Fruit fly (Drosophila melanogaster) whole organism, embryonic: ENCODE results near the gene svp.
A peak's percentile ranks its signal among the peaks of the same experiment; 100 is the strongest.

ENCODE experiments used
- Bgb ChIP-seq: fragments of 200-800 bp; sonication (Bioruptor generic); IDR thresholded peaks from 2 replicates; pipeline ENCODE4 v1.3.6; 2022; ENCODE audit warnings: missing biosample characterization, missing genetic modification characterization; ENCODE audit not compliant: partially characterized antibody
- CG11456 ChIP-seq: fragments of 200-800 bp; sonication (Bioruptor generic); IDR thresholded peaks from 3 replicates; pipeline ENCODE4 v1.3.6; 2022; ENCODE audit warnings: missing biosample characterization, missing genetic modification characterization
- CG13287 ChIP-seq: fragments of 200-800 bp; sonication (Bioruptor generic); IDR thresholded peaks from 2 replicates; pipeline ENCODE4 v1.3.6; 2022; ENCODE audit warnings: missing biosample characterization, missing genetic modification characterization; ENCODE audit not compliant: partially characterized antibody
- CG16813 ChIP-seq: fragments of 200-800 bp; sonication (Bioruptor generic); IDR thresholded peaks from 3 replicates; pipeline ENCODE4 v1.3.6; 2022; ENCODE audit warnings: missing biosample characterization, missing genetic modification characterization; ENCODE audit not compliant: partially characterized antibody
- CG2199 ChIP-seq: fragments of 200-800 bp; sonication (Bioruptor generic); IDR thresholded peaks from 3 replicates; pipeline ENCODE4 v1.3.6; 2022; ENCODE audit warnings: missing biosample characterization, missing genetic modification characterization
- CG30403 ChIP-seq: fragments of 200-800 bp; sonication (Bioruptor generic); optimal IDR thresholded peaks from 3 replicates; lab custom pipeline; 2016; ENCODE audit warnings: missing biosample characterization, missing genetic modification characterization
- CG32532 ChIP-seq: fragments of 200-800 bp; sonication (Bioruptor generic); IDR thresholded peaks from 2 replicates; pipeline ENCODE4 v1.3.6; 2022; ENCODE audit warnings: missing biosample characterization, missing genetic modification characterization
- CG42726 ChIP-seq: fragments of 200-800 bp; sonication (Bioruptor generic); IDR thresholded peaks from 2 replicates; pipeline ENCODE4 v1.3.6; 2022; ENCODE audit warnings: missing biosample characterization, missing genetic modification characterization; ENCODE audit not compliant: partially characterized antibody
- CG4360 ChIP-seq: fragments of 200-800 bp; sonication (Bioruptor generic); IDR thresholded peaks from 2 replicates; pipeline ENCODE4 v1.3.6; 2022; ENCODE audit warnings: missing biosample characterization, missing genetic modification characterization
- CG6791 ChIP-seq: fragments of 200-800 bp; sonication (Bioruptor generic); IDR thresholded peaks from 3 replicates; pipeline ENCODE4 v1.3.6; 2022; ENCODE audit warnings: missing biosample characterization, missing genetic modification characterization; ENCODE audit not compliant: partially characterized antibody
- CG7963 ChIP-seq: fragments of 200-800 bp; sonication (Bioruptor generic); IDR thresholded peaks from 3 replicates; pipeline ENCODE4 v1.3.6; 2022; ENCODE audit warnings: missing biosample characterization, missing genetic modification characterization; ENCODE audit not compliant: partially characterized antibody
- CG9932 ChIP-seq: fragments of 200-800 bp; sonication (Bioruptor generic); IDR thresholded peaks from 2 replicates; pipeline ENCODE4 v1.3.6; 2022; ENCODE audit warnings: missing biosample characterization, missing genetic modification characterization
- CTCF ChIP-seq: fragments of 200-800 bp; sonication (Bioruptor generic); optimal IDR thresholded peaks from 2 replicates; lab custom pipeline; 2017; ENCODE audit warnings: missing biosample characterization, mild to moderate bottlenecking, missing genetic modification characterization, moderate library complexity
- D19B ChIP-seq: fragments of 200-800 bp; sonication (Bioruptor generic); optimal IDR thresholded peaks from 2 replicates; lab custom pipeline; 2017; ENCODE audit warnings: missing biosample characterization, mild to moderate bottlenecking, missing genetic modification characterization
- Dip2 ChIP-seq: fragments of 200-800 bp; sonication (Bioruptor generic); IDR thresholded peaks from 2 replicates; pipeline ENCODE4 v1.3.6; 2022; ENCODE audit warnings: missing biosample characterization, missing genetic modification characterization
- Ets65A ChIP-seq: fragments of 200-800 bp; sonication (Bioruptor generic); peaks from one replicate; lab custom pipeline; 2016; ENCODE audit warnings: missing biosample characterization, missing genetic modification characterization
- Ets97D ChIP-seq: fragments of 200-800 bp; sonication (Bioruptor generic); optimal IDR thresholded peaks from 3 replicates; lab custom pipeline; 2016; ENCODE audit warnings: missing biosample characterization, missing genetic modification characterization
- Fer2 ChIP-seq: fragments of 200-800 bp; sonication (Bioruptor generic); optimal IDR thresholded peaks from 2 replicates; lab custom pipeline; 2018; ENCODE audit warnings: missing biosample characterization, mild to moderate bottlenecking, missing genetic modification characterization, moderate library complexity
- HmgD ChIP-seq: fragments of 200-800 bp; sonication (Bioruptor generic); optimal IDR thresholded peaks from 3 replicates; lab custom pipeline; 2016; ENCODE audit warnings: missing biosample characterization, missing genetic modification characterization
- HmgZ ChIP-seq: fragments of 200-800 bp; sonication (Bioruptor generic); optimal IDR thresholded peaks from 2 replicates; lab custom pipeline; 2018; ENCODE audit warnings: missing biosample characterization, mild to moderate bottlenecking, missing genetic modification characterization
- NFAT ChIP-seq: fragments of 200-800 bp; sonication (Bioruptor generic); IDR thresholded peaks from 2 replicates; pipeline ENCODE4 v1.3.6; 2022; ENCODE audit warnings: missing biosample characterization, missing genetic modification characterization
- Optix ChIP-seq: fragments of 200-800 bp; sonication (Bioruptor generic); IDR thresholded peaks from 3 replicates; pipeline ENCODE4 v1.3.6; 2022; ENCODE audit warnings: missing biosample characterization, missing genetic modification characterization
- Rfx ChIP-seq: fragments of 200-800 bp; sonication (Bioruptor generic); IDR thresholded peaks from 2 replicates; pipeline ENCODE4 v1.3.6; 2022; ENCODE audit warnings: missing biosample characterization, missing genetic modification characterization
- Sox102F ChIP-seq: fragments of 200-800 bp; sonication (Bioruptor generic); optimal IDR thresholded peaks from 2 replicates; lab custom pipeline; 2018; ENCODE audit warnings: missing biosample characterization, mild to moderate bottlenecking, missing genetic modification characterization, moderate library complexity
- Xbp1 ChIP-seq: fragments of 200-800 bp; sonication (Bioruptor generic); optimal IDR thresholded peaks from 3 replicates; lab custom pipeline; 2016; ENCODE audit warnings: missing biosample characterization, mild to moderate bottlenecking, missing genetic modification characterization
- amos ChIP-seq: fragments of 200-800 bp; sonication (Bioruptor generic); IDR thresholded peaks from 2 replicates; pipeline ENCODE4 v1.3.6; 2022; ENCODE audit warnings: missing biosample characterization, missing genetic modification characterization; ENCODE audit not compliant: partially characterized antibody
- ase ChIP-seq: fragments of 200-800 bp; sonication (Bioruptor generic); IDR thresholded peaks from 3 replicates; pipeline ENCODE4 v1.3.6; 2022; ENCODE audit warnings: missing biosample characterization, missing genetic modification characterization
- chif ChIP-seq, 2 experiments: fragments of 200-800 bp; sonication (Bioruptor generic); optimal IDR thresholded peaks; 3 replicates each; lab custom pipeline; 2016; ENCODE audit warnings: missing biosample characterization in 2 of 2, missing genetic modification characterization in 2 of 2
- chm ChIP-seq: fragments of 200-800 bp; sonication (Bioruptor generic); IDR thresholded peaks from 2 replicates; pipeline ENCODE4 v1.3.6; 2022; ENCODE audit warnings: missing biosample characterization, missing genetic modification characterization
- ci ChIP-seq: fragments of 200-800 bp; sonication (Bioruptor generic); IDR thresholded peaks from 3 replicates; pipeline ENCODE4 v1.3.6; 2022; ENCODE audit warnings: missing biosample characterization, missing genetic modification characterization
- dmrt11E ChIP-seq: fragments of 200-800 bp; sonication (Bioruptor generic); optimal IDR thresholded peaks from 3 replicates; lab custom pipeline; 2018; ENCODE audit warnings: missing biosample characterization, mild to moderate bottlenecking, missing genetic modification characterization, moderate library complexity
- fd3F ChIP-seq: fragments of 200-800 bp; sonication (Bioruptor generic); optimal IDR thresholded peaks from 2 replicates; lab custom pipeline; 2018; ENCODE audit warnings: missing biosample characterization, mild to moderate bottlenecking, missing genetic modification characterization, moderate library complexity
- hkb ChIP-seq, 2 experiments: fragments of 200-800 bp in 1 of 2; fragments of >200 bp in 1 of 2; sonication (Bioruptor generic) in 1 of 2; IDR thresholded peaks in 1 of 2; optimal IDR thresholded peaks in 1 of 2; 2 replicates each; pipeline versions ENCODE4 v1.3.6 to Lab custom; 2017 to 2022; ENCODE audit warnings: missing biosample characterization in 1 of 2, missing genetic modification characterization in 1 of 2
- inv ChIP-seq: fragments of 200-800 bp; sonication (Bioruptor generic); IDR thresholded peaks from 2 replicates; pipeline ENCODE4 v1.3.6; 2022; ENCODE audit warnings: missing biosample characterization, missing genetic modification characterization; ENCODE audit not compliant: partially characterized antibody
- ken ChIP-seq: fragments of 200-800 bp; sonication (Bioruptor generic); IDR thresholded peaks from 3 replicates; pipeline ENCODE4 v1.3.6; 2022; ENCODE audit warnings: missing biosample characterization, missing genetic modification characterization
- knrl ChIP-seq: fragments of 200-800 bp; sonication (Bioruptor generic); IDR thresholded peaks from 3 replicates; pipeline ENCODE4 v1.3.6; 2022; ENCODE audit warnings: missing biosample characterization, missing genetic modification characterization; ENCODE audit not compliant: partially characterized antibody
- p53 ChIP-seq: fragments of 200-800 bp; sonication (Bioruptor generic); optimal IDR thresholded peaks from 2 replicates; lab custom pipeline; 2016; ENCODE audit warnings: missing biosample characterization, missing genetic modification characterization
- phol ChIP-seq: fragments of 200-800 bp; sonication (Bioruptor generic); optimal IDR thresholded peaks from 3 replicates; lab custom pipeline; 2018; ENCODE audit warnings: missing biosample characterization, mild to moderate bottlenecking, missing genetic modification characterization, moderate library complexity
- pita ChIP-seq: fragments of 200-800 bp; sonication (Bioruptor generic); optimal IDR thresholded peaks from 2 replicates; lab custom pipeline; 2017; ENCODE audit warnings: missing biosample characterization, mild to moderate bottlenecking, missing genetic modification characterization
- pnt ChIP-seq: fragments of 200-800 bp; sonication (Bioruptor generic); optimal IDR thresholded peaks from 3 replicates; lab custom pipeline; 2016; ENCODE audit warnings: missing biosample characterization, missing genetic modification characterization
- prd ChIP-seq, 3 experiments: fragments of >200 bp in 2 of 3; fragments of 200-800 bp in 1 of 3; sonication (Bioruptor generic) in 1 of 3; optimal IDR thresholded peaks in 2 of 3; IDR thresholded peaks in 1 of 3; 2 replicates in 2 of 3; 3 replicates in 1 of 3; pipeline versions ENCODE4 v1.3.6 to Lab custom; 2017 to 2022; ENCODE audit warnings: missing biosample characterization in 1 of 3, missing genetic modification characterization in 1 of 3
- sisA ChIP-seq: fragments of 200-800 bp; sonication (Bioruptor generic); IDR thresholded peaks from 2 replicates; pipeline ENCODE4 v1.3.6; 2022; ENCODE audit warnings: missing biosample characterization, missing genetic modification characterization
- slbo ChIP-seq: fragments of 200-800 bp; sonication (Bioruptor generic); IDR thresholded peaks from 2 replicates; pipeline ENCODE4 v1.3.6; 2022; ENCODE audit warnings: missing biosample characterization, missing genetic modification characterization
- sob ChIP-seq: fragments of 200-800 bp; sonication (Bioruptor generic); IDR thresholded peaks from 2 replicates; pipeline ENCODE4 v1.3.6; 2022; ENCODE audit warnings: missing biosample characterization, missing genetic modification characterization
- stwl ChIP-seq: fragments of 200-800 bp; sonication (Bioruptor generic); optimal IDR thresholded peaks from 3 replicates; lab custom pipeline; 2018; ENCODE audit warnings: missing biosample characterization, mild to moderate bottlenecking, missing genetic modification characterization, moderate library complexity

svp gene

dm6 chr3R:12221366-12221916, 37.1 kb upstream of the svp start, which contains the start of gene CG4860 (continued):
- TF ChIP-seq Optix (GFP tag; lab: Robert Waterston, UW) (peak; percentile 50; the same call in 2 of the 3 replicates), slbo (GFP tag; lab: Robert Waterston, UW) (peak; percentile 94), p53 (peak; percentile 69)

DNA sequence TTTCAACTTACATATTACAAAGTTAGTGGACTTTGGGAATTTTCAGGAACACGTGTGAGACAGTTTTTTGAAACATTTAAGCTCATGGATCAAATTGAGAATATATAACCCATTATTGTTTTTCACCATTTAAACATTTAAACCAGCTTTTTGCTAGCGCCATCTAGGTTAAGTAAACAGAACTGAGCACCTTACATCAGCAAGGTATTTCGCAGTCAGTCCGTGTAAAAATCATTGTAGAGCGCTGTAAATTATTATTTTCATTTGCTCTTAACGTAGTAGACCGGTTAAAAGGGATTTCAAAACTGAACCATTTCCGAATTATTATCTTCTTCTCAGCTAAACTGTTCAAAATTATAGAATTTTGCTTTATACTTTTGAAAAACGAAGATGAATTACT, 36.4 kb upstream of the svp start, which contains the start of gene Rsbp15:
Rsbp15 (plus strand) TSS at position 295 of the 400 bp plus-strand sequence.
- peak; percentile 47 for TF ChIP-seq CG9932 (GFP tag; lab: Robert Waterston, UW)
- peak; percentile 51; the same call in 2 of the 3 replicates for TF ChIP-seq knrl
- peak; percentile 62 for TF ChIP-seq slbo (GFP tag; lab: Robert Waterston, UW)
- TF ChIP-seq ase (GFP tag; lab: Robert Waterston, UW), result peak; percentile 41; the same call in 1 of the 3 replicates
- TF ChIP-seq Ets97D, result peak; percentile 1
- 0 out of 2 replicates have a peak, but pooled peaks have one; percentile 13 for TF ChIP-seq chm (GFP tag; lab: Robert Waterston, UW)
- 0 out of 3 replicates have a peak, but pooled peaks have one; percentile 16 for TF ChIP-seq ken
- peak; percentile 45; the same call in 2 of the 3 replicates for TF ChIP-seq CG6791
- TF ChIP-seq sob, result 0 out of 2 replicates have a peak, but pooled peaks have one; percentile 16
- 0 out of 2 replicates have a peak, but pooled peaks have one; percentile 48 for TF ChIP-seq CG42726 (GFP tag; lab: Robert Waterston, UW)
- no peak for TF ChIP-seq D19B
- TF ChIP-seq Xbp1, result peak; percentile 4
- TF ChIP-seq dmrt11E (tag; lab: Kevin White, UChicago), result no peak
- peak; percentile 38 for TF ChIP-seq stwl (tag; lab: Kevin White, UChicago)
- TF ChIP-seq Ets65A (GFP tag; lab: Kevin White, UChicago), result peak; percentile 86
- TF ChIP-seq CTCF, result peak; percentile 98
- TF ChIP-seq Sox102F (GFP tag; lab: Kevin White, UChicago), result no peak
- TF ChIP-seq CG32532, result peak; percentile 6; the same call in 1 of the 2 replicates
- peak; percentile 61 for TF ChIP-seq HmgZ (tag; lab: Kevin White, UChicago)
- peak; percentile 97 for TF ChIP-seq Dip2 (GFP tag; lab: Robert Waterston, UW)
- 0 out of 3 replicates have a peak, but pooled peaks have one; percentile 11 for TF ChIP-seq ci (GFP tag; lab: Robert Waterston, UW)
- peak; percentile 47; the same call in 2 of the 3 replicates for TF ChIP-seq CG16813 (GFP tag; lab: Robert Waterston, UW)
- no peak for TF ChIP-seq CG4360 (GFP tag; lab: Robert Waterston, UW)
- TF ChIP-seq fd3F (GFP tag; lab: Kevin White, UChicago), result no peak
- TF ChIP-seq NFAT (GFP tag; lab: Robert Waterston, UW), result peak; percentile 43; the same call in 1 of the 2 replicates
- TF ChIP-seq inv, result peak; percentile 36; the same call in 1 of the 2 replicates
- peak; percentile 20 for TF ChIP-seq hkb (optimal IDR thresholded peaks at IDR 0.05; lab: Kevin White, UChicago)
- TF ChIP-seq hkb (GFP tag; IDR thresholded peaks at IDR 0.05; lab: Robert Waterston, UW), result no peak
- TF ChIP-seq pita, result peak; percentile 31
- peak; percentile 23 for TF ChIP-seq HmgD (GFP tag; lab: Kevin White, UChicago)
- TF ChIP-seq CG2199 (GFP tag; lab: Robert Waterston, UW), result peak; percentile 65; the same call in 2 of the 3 replicates
- TF ChIP-seq CG30403 (GFP tag; lab: Kevin White, UChicago), result no peak
- peak; percentile 72 for TF ChIP-seq Bgb
- no peak for TF ChIP-seq CG7963 (GFP tag; lab: Robert Waterston, UW)
- peak; percentile 39; the same call in 1 of the 2 replicates for TF ChIP-seq Rfx (GFP tag; lab: Robert Waterston, UW)
- TF ChIP-seq CG11456 (GFP tag; lab: Robert Waterston, UW), result peak; percentile 30; the same call in 1 of the 3 replicates
- TF ChIP-seq sisA (GFP tag; lab: Robert Waterston, UW), result 0 out of 2 replicates have a peak, but pooled peaks have one; percentile 18
- TF ChIP-seq amos (GFP tag; lab: Robert Waterston, UW), result peak; percentile 69
- TF ChIP-seq CG13287 (GFP tag; lab: Robert Waterston, UW), result peak; percentile 7; the same call in 1 of the 2 replicates
- peak in 1 of 2 experiments; percentile 15 for TF ChIP-seq chif (GFP tag; optimal IDR thresholded peaks at IDR 0.05; lab: Kevin White, UChicago)
- peak; percentile 11 for TF ChIP-seq pnt
- no peak for TF ChIP-seq Fer2 (tag; lab: Kevin White, UChicago)
- TF ChIP-seq phol (tag; lab: Kevin White, UChicago), result peak; percentile 13
- peak in 1 of 2 experiments; percentile 87 for TF ChIP-seq prd (optimal IDR thresholded peaks at IDR 0.05; lab: Kevin White, UChicago)
- TF ChIP-seq prd (GFP tag; IDR thresholded peaks at IDR 0.05; lab: Robert Waterston, UW), result no peak
